Worm (Caenorhabditis elegans): Measurements from ENCODE around the gene F08F8.10.

ce11 chrIII:7358627-7359026 is 1.4 kb upstream of the F08F8.10 start:
- TF ChIP-seq aly-2 (tag; optimal IDR thresholded peaks at IDR 0.05) (no peak), nhr-28 (tag; optimal IDR thresholded peaks at IDR 0.05) (no peak)

All from whole organism, L3 larva.